Worm (Caenorhabditis elegans) whole organism, young adult: ENCODE results near the gene zim-2.

Source experiments
- F33H1.4 ChIP-seq: fragments of 200-800 bp; sonication (Bioruptor generic); IDR thresholded peaks from 2 replicates; pipeline ENCODE4 v1.3.6; 2022; ENCODE audit warnings: missing genetic modification reagents, missing genetic modification characterization, missing compliant biosample characterization
- ama-1 ChIP-seq, 3 experiments: fragments of 150-350 bp in 1 of 3; sonication (generic microtip) in 2 of 3; optimal IDR thresholded peaks; 2 replicates each; lab custom pipeline; 2014 to 2018; ENCODE audit warnings: missing biosample characterization in 2 of 3, missing genetic modification characterization in 2 of 3, missing genetic modification reagents in 2 of 3
- ceh-40 ChIP-seq: fragments of 200-800 bp; sonication (Bioruptor generic); IDR thresholded peaks from 2 replicates; pipeline ENCODE4 v1.3.6; 2022; ENCODE audit warnings: missing genetic modification characterization, missing compliant biosample characterization
- ceh-91 ChIP-seq: fragments of 200-800 bp; sonication (Bioruptor generic); IDR thresholded peaks from 2 replicates; pipeline ENCODE4 v1.3.6; 2022; ENCODE audit warnings: missing genetic modification reagents, missing genetic modification characterization, missing compliant biosample characterization
- lin-35 ChIP-seq, 3 experiments: fragments of 150-350 bp in 2 of 3; sonication (generic microtip) in 1 of 3; optimal IDR thresholded peaks; 2 replicates each; lab custom pipeline; 2014 to 2018; ENCODE audit warnings: missing biosample characterization in 3 of 3, missing genetic modification characterization in 3 of 3, missing genetic modification reagents in 3 of 3
- unc-62 ChIP-seq: fragments of 150-350 bp; optimal IDR thresholded peaks from 2 replicates; lab custom pipeline; 2014; ENCODE audit warnings: missing biosample characterization, missing genetic modification reagents, missing genetic modification characterization
- ztf-18 ChIP-seq: sonication (generic microtip); optimal IDR thresholded peaks from 2 replicates; lab custom pipeline; 2016; ENCODE audit warnings: missing genotype, mild to moderate bottlenecking, missing genetic modification characterization, missing compliant biosample characterization

DNA sequence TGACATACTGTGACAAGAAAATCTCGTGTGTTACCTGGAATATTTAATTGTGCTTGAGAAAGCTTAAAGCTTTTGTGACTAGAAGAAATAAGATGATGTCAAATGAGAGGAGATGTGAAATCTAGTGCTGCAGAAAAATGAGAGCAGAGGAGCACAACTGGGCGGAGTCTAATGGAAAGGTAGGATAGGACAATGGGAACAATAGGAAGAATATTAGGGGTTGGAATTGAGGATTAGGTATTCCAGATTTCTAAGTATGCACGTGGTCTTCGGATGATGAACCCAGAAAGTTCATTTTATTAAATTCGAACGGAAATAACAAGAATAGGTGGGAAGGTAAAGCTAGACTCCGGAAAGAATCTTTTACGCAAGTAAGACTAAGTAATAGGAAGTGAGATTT lies 38.5 kb downstream of the zim-2 start, which contains the start of gene C43F9.7:
- TF ChIP-seq ceh-91 (GFP tag; lab: Robert Waterston, UW) (no peak), ztf-18 (tag; lab: Kevin White, UChicago) (no peak), F33H1.4 (no peak), ama-1 (optimal IDR thresholded peaks at IDR 0.05; lab: Kevin White, UChicago) (no peak), ama-1 (GFP tag; optimal IDR thresholded peaks at IDR 0.05; lab: Kevin White, UChicago) (no peak), ceh-40 (no peak), lin-35 (GFP tag; optimal IDR thresholded peaks at IDR 0.05; lab: Kevin White, UChicago) (no peak), unc-62 (no peak)
